Fruit fly (Drosophila melanogaster): ENCODE measurements around the gene daed.

DNA sequence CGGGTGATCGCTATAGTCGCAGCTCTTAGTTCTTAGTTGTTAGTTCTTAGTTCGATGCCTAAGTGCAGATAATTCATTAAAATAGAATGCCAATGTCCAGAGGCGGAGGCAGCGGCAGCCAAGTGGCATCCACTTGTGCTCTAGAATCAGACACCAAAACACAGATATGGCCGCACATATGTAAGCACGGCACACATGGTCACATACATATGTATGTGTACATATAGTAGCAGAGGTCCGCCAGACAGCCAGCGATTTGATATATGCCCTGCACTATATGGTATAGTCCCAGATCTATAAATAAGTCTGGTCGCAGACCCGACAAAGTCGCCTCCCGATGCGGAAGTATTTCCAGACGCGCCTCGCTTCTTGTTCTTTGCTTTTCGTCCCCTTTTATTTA, 35.4 kb downstream of the daed start:
- no peak for TF ChIP-seq Lpt (GFP tag; optimal IDR thresholded peaks at IDR 0.05)
- TF ChIP-seq CG11294 (GFP tag; IDR thresholded peaks at IDR 0.05) = no peak
- no peak for TF ChIP-seq CG31627 (GFP tag; optimal IDR thresholded peaks at IDR 0.05)
